Worm (Caenorhabditis elegans) whole organism, early embryonic: ENCODE measurements around the gene T05H10.1.

Experiments
- F13C5.2 ChIP-seq: sonication (generic microtip); optimal IDR thresholded peaks from 2 replicates; lab custom pipeline; 2017; ENCODE audit warnings: mild to moderate bottlenecking, missing genetic modification characterization, inconsistent platforms, missing compliant biosample characterization
- aly-1 ChIP-seq: sonication (generic microtip); optimal IDR thresholded peaks from 2 replicates; lab custom pipeline; 2016; ENCODE audit warnings: missing genetic modification characterization, missing compliant biosample characterization
- ama-1 ChIP-seq: fragments of 150-350 bp; optimal IDR thresholded peaks from 2 replicates; lab custom pipeline; 2014
- ceh-13 ChIP-seq: fragments of 200-800 bp; sonication (Bioruptor generic); optimal IDR thresholded peaks from 2 replicates; lab custom pipeline; 2018; ENCODE audit warnings: mild to moderate bottlenecking, missing genetic modification characterization, missing compliant biosample characterization
- flt-1 ChIP-seq: fragments of 200-800 bp; sonication (Bioruptor generic); IDR thresholded peaks from 2 replicates; pipeline ENCODE4 v1.3.6; 2022; ENCODE audit warnings: missing genetic modification characterization, missing compliant biosample characterization
- hmbx-1 ChIP-seq: sonication (generic microtip); optimal IDR thresholded peaks from 2 replicates; lab custom pipeline; 2016; ENCODE audit warnings: mild to moderate bottlenecking, missing genetic modification characterization, missing compliant biosample characterization
- hmg-4 ChIP-seq: fragments of 200-800 bp; sonication (Bioruptor generic); optimal IDR thresholded peaks from 2 replicates; lab custom pipeline; 2018; ENCODE audit warnings: mild to moderate bottlenecking, missing genetic modification characterization, missing compliant biosample characterization
- hnd-1 ChIP-seq: sonication (generic microtip); optimal IDR thresholded peaks from 2 replicates; lab custom pipeline; 2016; ENCODE audit warnings: missing genetic modification characterization, missing compliant biosample characterization
- pes-1 ChIP-seq: fragments of 200-800 bp; sonication (Bioruptor generic); IDR thresholded peaks from 2 replicates; pipeline ENCODE4 v1.3.6; 2022; ENCODE audit warnings: missing genetic modification reagents, missing genetic modification characterization, missing compliant biosample characterization
- scrt-1 ChIP-seq: fragments of 200-800 bp; sonication (Bioruptor generic); IDR thresholded peaks from 2 replicates; pipeline ENCODE4 v1.3.6; 2022; ENCODE audit warnings: missing genetic modification characterization, missing compliant biosample characterization
- sea-1 ChIP-seq: fragments of 200-800 bp; sonication (Bioruptor generic); conservative IDR thresholded peaks from 2 replicates; pipeline ENCODE4 v1.3.6; 2022; ENCODE audit warnings: missing genetic modification characterization, missing compliant biosample characterization
- tbx-37 ChIP-seq: fragments of 200-800 bp; sonication (Bioruptor generic); conservative IDR thresholded peaks from 2 replicates; pipeline ENCODE4 v1.3.6; 2022; ENCODE audit warnings: missing genetic modification reagents, missing genetic modification characterization, missing compliant biosample characterization

ce11 chrII:8065985-8066384 lies 23.6 kb downstream of the T05H10.1 start, which contains the start of gene pdha-1:
- TF ChIP-seq flt-1 (GFP tag; lab: Robert Waterston, UW) (no peak), ama-1 (lab: Kevin White, UChicago) (no peak), F13C5.2 (tag; lab: Kevin White, UChicago) (no peak), hnd-1 (tag; lab: Kevin White, UChicago) (no peak), sea-1 (GFP tag; lab: Robert Waterston, UW) (no peak), ceh-13 (no peak), aly-1 (tag; lab: Kevin White, UChicago) (no peak), scrt-1 (GFP tag; lab: Robert Waterston, UW) (no peak), tbx-37 (GFP tag; lab: Robert Waterston, UW) (no peak), hmbx-1 (tag; lab: Kevin White, UChicago) (no peak), pes-1 (GFP tag; lab: Robert Waterston, UW) (no peak), hmg-4 (no peak)
